Worm (Caenorhabditis elegans) whole organism, mixed stage, embryonic: Measurements from ENCODE around the gene C46C2.5.

ENCODE experiments used
- blmp-1 ChIP-seq: fragments of 150-350 bp; optimal IDR thresholded peaks from 2 replicates; lab custom pipeline; 2014; ENCODE audit warnings: missing biosample characterization, missing genetic modification characterization
- elt-1 ChIP-seq: sonication (generic microtip); optimal IDR thresholded peaks from 2 replicates; lab custom pipeline; 2017; ENCODE audit warnings: missing genetic modification characterization, mild to moderate bottlenecking, missing compliant biosample characterization, antibody characterized with exemption, moderate library complexity, borderline replicate concordance; ENCODE audit not compliant: insufficient read depth
- flh-1 ChIP-seq: fragments of 200-800 bp; sonication (Bioruptor generic); optimal IDR thresholded peaks from 2 replicates; lab custom pipeline; 2018; ENCODE audit warnings: mild to moderate bottlenecking, missing genetic modification characterization, moderate library complexity, missing compliant biosample characterization
- lsy-2 ChIP-seq: fragments of 150-350 bp; optimal IDR thresholded peaks from 2 replicates; lab custom pipeline; 2014; ENCODE audit warnings: missing biosample characterization, missing genetic modification characterization
- nhr-28 ChIP-seq: fragments of 150-350 bp; optimal IDR thresholded peaks from 2 replicates; lab custom pipeline; 2014; ENCODE audit warnings: missing biosample characterization, missing genetic modification characterization
- nhr-76 ChIP-seq: sonication (generic microtip); optimal IDR thresholded peaks from 2 replicates; lab custom pipeline; 2017; ENCODE audit warnings: missing biosample characterization, missing genetic modification characterization
- pha-4 ChIP-seq: fragments of 150-350 bp; optimal IDR thresholded peaks from 2 replicates; lab custom pipeline; 2018; ENCODE audit warnings: missing biosample characterization, missing genetic modification reagents, missing genetic modification characterization
- sem-2 ChIP-seq: fragments of 200-800 bp; sonication (Bioruptor generic); optimal IDR thresholded peaks from 2 replicates; lab custom pipeline; 2018; ENCODE audit warnings: mild to moderate bottlenecking, missing genetic modification characterization, missing compliant biosample characterization
- snpc-4 ChIP-seq: fragments of 150-350 bp; optimal IDR thresholded peaks from 2 replicates; lab custom pipeline; 2014; ENCODE audit warnings: missing biosample characterization, missing genetic modification characterization
- tbx-8 ChIP-seq: fragments of 200-800 bp; sonication (Bioruptor generic); optimal IDR thresholded peaks from 2 replicates; lab custom pipeline; 2018; ENCODE audit warnings: mild to moderate bottlenecking, missing genetic modification characterization, moderate library complexity, missing compliant biosample characterization
- unc-39 ChIP-seq: fragments of 150-350 bp; optimal IDR thresholded peaks from 2 replicates; lab custom pipeline; 2014; ENCODE audit warnings: missing biosample characterization, missing genetic modification characterization
- unc-62 ChIP-seq: fragments of 150-350 bp; optimal IDR thresholded peaks from 2 replicates; lab custom pipeline; 2014; ENCODE audit warnings: missing biosample characterization, missing genetic modification reagents, missing genetic modification characterization
- ztf-11 ChIP-seq: fragments of 150-350 bp; optimal IDR thresholded peaks from 2 replicates; lab custom pipeline; 2014; ENCODE audit warnings: missing biosample characterization, missing genetic modification characterization

ce11 chrIV:9224825-9225224, 32.4 kb upstream of the C46C2.5 start, which contains the start of gene C46C2.3:
- TF ChIP-seq sem-2 (GFP tag; lab: Kevin White, UChicago) (no peak), blmp-1 (tag; lab: Kevin White, UChicago) (no peak), lsy-2 (tag; lab: Kevin White, UChicago) (no peak), snpc-4 (tag; lab: Kevin White, UChicago) (no peak), unc-62 (GFP tag; lab: Kevin White, UChicago) (no peak), pha-4 (no peak), ztf-11 (tag; lab: Kevin White, UChicago) (no peak), flh-1 (no peak), nhr-76 (tag; lab: Kevin White, UChicago) (no peak), nhr-28 (tag; lab: Kevin White, UChicago) (no peak), elt-1 (tag; lab: Kevin White, UChicago) (no peak), unc-39 (tag; lab: Kevin White, UChicago) (no peak), tbx-8 (GFP tag; lab: Kevin White, UChicago) (no peak)
